Fruit fly (Drosophila melanogaster): Measurements from ENCODE around the gene Hipk.

The Hipk gene

DNA sequence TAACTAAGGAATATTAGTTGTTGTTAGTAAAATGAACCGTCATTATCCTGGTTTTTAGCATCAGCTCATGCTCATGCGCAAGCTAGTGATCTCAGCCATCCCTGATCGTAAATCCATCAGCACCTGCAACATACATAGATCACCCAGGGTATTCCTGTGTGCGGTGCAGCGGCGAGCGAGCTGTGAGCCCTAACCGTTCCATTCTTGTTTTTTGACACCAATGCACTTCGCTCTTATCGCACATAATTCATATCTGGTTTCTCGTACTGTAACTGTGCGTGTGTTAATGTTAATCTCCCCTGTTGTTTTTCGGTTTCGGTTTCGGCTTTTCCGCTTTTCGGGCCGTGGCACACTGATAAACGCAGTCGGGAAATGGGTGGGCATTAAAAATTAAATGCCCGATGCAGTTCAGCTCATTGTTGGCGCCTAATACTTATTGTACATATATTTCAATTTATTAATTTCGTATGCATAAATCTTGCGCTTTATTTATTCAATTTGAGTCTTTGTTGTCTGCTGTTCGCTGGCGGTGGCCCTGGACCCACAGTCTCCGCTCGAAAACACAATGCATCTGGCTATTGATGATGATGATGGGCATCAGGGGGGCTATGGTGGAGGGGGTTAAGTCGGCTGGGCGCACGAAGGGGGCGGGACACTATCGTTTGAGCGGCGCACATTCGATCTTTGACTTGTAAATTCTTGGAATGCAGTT, 81.5 kb downstream of the Hipk start (continued):
- TF ChIP-seq Dp (GFP tag; optimal IDR thresholded peaks at IDR 0.05) (no peak), gfzf (GFP tag; optimal IDR thresholded peaks at IDR 0.05) (no peak), D19A (tag; optimal IDR thresholded peaks at IDR 0.05) (peak; percentile 53), Pdp1 (GFP tag; optimal IDR thresholded peaks at IDR 0.05) (peak in 1 of 2 experiments; percentile 17), row (GFP tag; IDR thresholded peaks at IDR 0.05) (peak; percentile 41; the same call in 2 of the 3 replicates), dmrt11E (tag; optimal IDR thresholded peaks at IDR 0.05) (peak; percentile 31), CG3281 (GFP tag; optimal IDR thresholded peaks at IDR 0.05) (no peak), z (GFP tag; IDR thresholded peaks at IDR 0.05) (peak; percentile 67; the same call in 1 of the 3 replicates), pros (GFP tag; optimal IDR thresholded peaks at IDR 0.05) (peak; percentile 8), CG2202 (tag; optimal IDR thresholded peaks at IDR 0.05) (no peak), Stat92E (GFP tag; optimal IDR thresholded peaks at IDR 0.05) (peak in 1 of 3 experiments; percentile 38), CG11093 (GFP tag; IDR thresholded peaks at IDR 0.05) (0 out of 3 replicates have a peak, but pooled peaks have one; percentile 26), wek (GFP tag; optimal IDR thresholded peaks at IDR 0.05) (no peak), sd (tag; optimal IDR thresholded peaks at IDR 0.05) (peak; percentile 66), esg (GFP tag; conservative IDR thresholded peaks at IDR 0.05) (no peak), CG15479 (GFP tag; optimal IDR thresholded peaks at IDR 0.05) (peak; percentile 78), CG13424 (tag; optimal IDR thresholded peaks at IDR 0.05) (no peak), vvl (GFP tag; IDR thresholded peaks at IDR 0.05) (peak; percentile 60), oc (tag; optimal IDR thresholded peaks at IDR 0.05) (peak; percentile 78), bbx (GFP tag; IDR thresholded peaks at IDR 0.05; ENCODE audit: partially characterized antibody) (no peak), CG17802 (tag; optimal IDR thresholded peaks at IDR 0.05) (no peak), sens (GFP tag) (peak; percentile 42), CG3726 (GFP tag; IDR thresholded peaks at IDR 0.05) (no peak), CG2199 (GFP tag; IDR thresholded peaks at IDR 0.05) (peak; percentile 78), Meics (GFP tag; optimal IDR thresholded peaks at IDR 0.05) (no peak), CG15601 (tag; optimal IDR thresholded peaks at IDR 0.05) (peak; percentile 1), salm (tag; optimal IDR thresholded peaks at IDR 0.05) (peak; percentile 1)

DNA sequence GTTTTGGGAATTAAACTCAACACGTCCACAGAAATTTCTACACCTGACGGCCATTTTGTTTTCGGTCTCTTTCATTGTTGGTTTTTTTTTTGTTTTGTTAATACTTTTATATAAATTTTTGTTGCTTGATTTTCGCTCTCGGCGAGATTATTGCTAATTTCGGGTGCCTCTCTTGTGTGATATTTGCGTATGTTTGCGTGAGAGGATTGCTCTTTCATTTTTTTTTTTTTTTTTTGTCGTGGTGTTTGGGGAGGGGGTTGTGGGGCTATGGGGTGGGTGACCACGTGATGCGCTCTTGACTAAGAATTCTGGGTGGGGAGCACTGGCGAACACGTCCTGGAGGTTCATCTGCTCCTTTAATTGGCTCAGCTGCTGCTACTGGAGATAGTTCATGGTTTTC, 83.0 kb downstream of the Hipk start:
- TF ChIP-seq Drgx (GFP tag; IDR thresholded peaks at IDR 0.05): 0 out of 2 replicates have a peak, but pooled peaks have one; percentile 30
- no peak for TF ChIP-seq Hr51 (GFP tag; optimal IDR thresholded peaks at IDR 0.05)
- TF ChIP-seq Taf1 (GFP tag; IDR thresholded peaks at IDR 0.05): no peak
- TF ChIP-seq vvl (GFP tag; IDR thresholded peaks at IDR 0.05): 0 out of 2 replicates have a peak, but pooled peaks have one; percentile 38
- TF ChIP-seq rib (GFP tag; IDR thresholded peaks at IDR 0.05): peak; percentile 66
- no peak for TF ChIP-seq Xbp1 (GFP tag; optimal IDR thresholded peaks at IDR 0.05)
- TF ChIP-seq nerfin-2 (GFP tag; IDR thresholded peaks at IDR 0.05; ENCODE audit: partially characterized antibody): no peak
- no peak for TF ChIP-seq knrl (GFP tag; IDR thresholded peaks at IDR 0.05; ENCODE audit: partially characterized antibody)
- TF ChIP-seq CG34224 (GFP tag; IDR thresholded peaks at IDR 0.05; ENCODE audit: partially characterized antibody): no peak
- TF ChIP-seq CG3838 (GFP tag; optimal IDR thresholded peaks at IDR 0.05): no peak
- TF ChIP-seq nerfin-1 (tag; optimal IDR thresholded peaks at IDR 0.05): no peak
- TF ChIP-seq Bgb (GFP tag; IDR thresholded peaks at IDR 0.05; ENCODE audit: partially characterized antibody): peak; percentile 29; the same call in 1 of the 2 replicates
- TF ChIP-seq CG12769 (tag; optimal IDR thresholded peaks at IDR 0.05): no peak
- no peak for TF ChIP-seq CG14860 (GFP tag; IDR thresholded peaks at IDR 0.05; ENCODE audit: partially characterized antibody)
- no peak for TF ChIP-seq sim (GFP tag; IDR thresholded peaks at IDR 0.05)
- TF ChIP-seq CG2889 (GFP tag; IDR thresholded peaks at IDR 0.05): no peak
- TF ChIP-seq CG5245 (GFP tag; optimal IDR thresholded peaks at IDR 0.05): no peak
- no peak for TF ChIP-seq Poxn (GFP tag; IDR thresholded peaks at IDR 0.05)
- TF ChIP-seq org-1 (GFP tag; optimal IDR thresholded peaks at IDR 0.05): no peak
- no peak for TF ChIP-seq pho (GFP tag; optimal IDR thresholded peaks at IDR 0.05)
- TF ChIP-seq eyg (GFP tag; optimal IDR thresholded peaks at IDR 0.05): no peak
- peak; percentile 50 for TF ChIP-seq cwo (GFP tag; optimal IDR thresholded peaks at IDR 0.05)
- TF ChIP-seq CG18011 (GFP tag; optimal IDR thresholded peaks at IDR 0.05): no peak

All from whole organism, embryonic.